Worm (Caenorhabditis elegans) whole organism, L3 larva: Measurements from ENCODE around the gene col-71.

ENCODE experiments used
- lin-15B ChIP-seq: fragments of 150-350 bp; optimal IDR thresholded peaks from 2 replicates; lab custom pipeline; 2014; ENCODE audit warnings: missing biosample characterization, missing genetic modification characterization
- mml-1 ChIP-seq: fragments of 150-350 bp; sonication (generic microtip); optimal IDR thresholded peaks from 3 replicates; lab custom pipeline; 2014; ENCODE audit warnings: missing biosample characterization, missing genetic modification characterization
- nhr-28 ChIP-seq: fragments of 150-350 bp; optimal IDR thresholded peaks from 2 replicates; lab custom pipeline; 2014; ENCODE audit warnings: missing biosample characterization, missing genetic modification characterization
- sea-2 ChIP-seq: fragments of 150-350 bp; sonication (generic microtip); optimal IDR thresholded peaks from 4 replicates; lab custom pipeline; 2014; ENCODE audit warnings: missing biosample characterization, missing genetic modification reagents, missing genetic modification characterization
- unc-39 ChIP-seq: sonication (generic microtip); optimal IDR thresholded peaks from 4 replicates; lab custom pipeline; 2017; ENCODE audit warnings: missing biosample characterization, missing genetic modification characterization

- TF ChIP-seq lin-15B (tag; lab: Kevin White, UChicago), result no peak
- no peak for TF ChIP-seq nhr-28 (tag; lab: Kevin White, UChicago)
- no peak for TF ChIP-seq mml-1
- no peak for TF ChIP-seq sea-2 (GFP tag; lab: Kevin White, UChicago)
- no peak for TF ChIP-seq unc-39
These were observed 39.3 kb downstream of the col-71 start, which contains the start of gene C16C8.9 for ce11 chrII:3463097-3463496.
